Worm (Caenorhabditis elegans): Measurements from ENCODE around the gene Y6E2A.7.

DNA sequence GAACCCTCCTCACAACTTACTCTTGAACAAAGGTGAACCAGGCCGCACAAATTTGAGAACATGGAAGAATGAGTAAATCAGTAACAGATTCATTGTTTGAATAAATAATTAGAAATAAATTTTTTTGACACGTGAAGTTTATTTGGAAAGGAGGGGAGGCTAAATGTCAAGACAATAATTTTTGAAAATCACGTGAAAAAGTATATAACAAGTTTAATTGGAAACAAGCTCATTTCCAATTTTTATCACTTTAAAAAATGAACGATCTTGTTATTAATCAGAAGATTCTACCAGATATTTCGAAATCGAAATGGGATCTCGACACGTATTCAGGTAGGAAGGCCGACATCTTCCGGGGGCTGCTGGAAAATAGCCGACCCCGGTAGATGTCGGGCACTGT lies 6.9 kb downstream of the Y6E2A.7 start, which contains the start of the genes irld-57 and sfxn-1.3:
- TF ChIP-seq unc-86 (tag; optimal IDR thresholded peaks at IDR 0.05) (no peak), pax-1 (tag; optimal IDR thresholded peaks at IDR 0.05) (no peak), pqm-1 (tag; optimal IDR thresholded peaks at IDR 0.05) (no peak), K02D7.2 (tag; optimal IDR thresholded peaks at IDR 0.05) (no peak), ztf-16 (tag; optimal IDR thresholded peaks at IDR 0.05) (no peak), sox-4 (tag; optimal IDR thresholded peaks at IDR 0.05) (no peak), tbx-2 (tag; optimal IDR thresholded peaks at IDR 0.05) (no peak), ahr-1 (tag; optimal IDR thresholded peaks at IDR 0.05) (no peak), fkh-10 (GFP tag; optimal IDR thresholded peaks at IDR 0.05) (no peak)

All from whole organism, late embryonic.